Fruit fly (Drosophila melanogaster) whole organism, embryonic: ENCODE data around the gene SamDC.

Source experiments
- Abd-B ChIP-seq: fragments of 200-800 bp; sonication (Bioruptor generic); optimal IDR thresholded peaks from 2 replicates; lab custom pipeline; 2018; ENCODE audit warnings: missing biosample characterization, mild to moderate bottlenecking, missing genetic modification characterization, moderate library complexity
- Adf1 ChIP-seq: fragments of 200-800 bp; sonication (Bioruptor generic); IDR thresholded peaks from 2 replicates; pipeline ENCODE4 v1.3.6; 2022; ENCODE audit warnings: missing biosample characterization, missing genetic modification characterization
- BtbVII ChIP-seq: fragments of 200-800 bp; sonication (Bioruptor generic); optimal IDR thresholded peaks from 3 replicates; lab custom pipeline; 2017; ENCODE audit warnings: missing biosample characterization, mild to moderate bottlenecking, missing genetic modification characterization
- CG10959 ChIP-seq: fragments of 200-800 bp; sonication (Bioruptor generic); IDR thresholded peaks from 2 replicates; pipeline ENCODE4 v1.3.6; 2022; ENCODE audit warnings: missing biosample characterization, missing genetic modification characterization
- CG13123 ChIP-seq: fragments of 200-800 bp; sonication (Bioruptor generic); optimal IDR thresholded peaks from 2 replicates; lab custom pipeline; 2016; ENCODE audit warnings: missing biosample characterization, missing genetic modification characterization
- CG13624 ChIP-seq: fragments of 200-800 bp; sonication (Bioruptor generic); optimal IDR thresholded peaks from 2 replicates; lab custom pipeline; 2016; ENCODE audit warnings: missing biosample characterization, missing genetic modification characterization
- CG17328 ChIP-seq: fragments of 200-800 bp; sonication (Bioruptor generic); IDR thresholded peaks from 2 replicates; pipeline ENCODE4 v1.3.6; 2022; ENCODE audit warnings: missing biosample characterization, missing genetic modification characterization
- CG17361 ChIP-seq: fragments of 200-800 bp; sonication (Bioruptor generic); IDR thresholded peaks from 3 replicates; pipeline ENCODE4 v1.3.6; 2022; ENCODE audit warnings: missing biosample characterization, missing genetic modification characterization
- CG17385 ChIP-seq: fragments of 200-800 bp; sonication (Bioruptor generic); optimal IDR thresholded peaks from 3 replicates; lab custom pipeline; 2018; ENCODE audit warnings: missing biosample characterization, mild to moderate bottlenecking, missing genetic modification characterization
- CG18599 ChIP-seq: fragments of 200-800 bp; sonication (Bioruptor generic); optimal IDR thresholded peaks from 3 replicates; lab custom pipeline; 2017; ENCODE audit warnings: missing biosample characterization, missing genetic modification characterization, mild to moderate bottlenecking, moderate library complexity, missing genetic modification reagents
- CG2712 ChIP-seq: fragments of 200-800 bp; optimal IDR thresholded peaks from 3 replicates; lab custom pipeline; 2019; ENCODE audit warnings: missing biosample characterization, mild to moderate bottlenecking, missing genetic modification characterization, moderate library complexity
- CG3995 ChIP-seq: fragments of 200-800 bp; sonication (Bioruptor generic); optimal IDR thresholded peaks from 3 replicates; lab custom pipeline; 2016; ENCODE audit warnings: missing biosample characterization, missing genetic modification characterization
- CG7357 ChIP-seq: fragments of 200-800 bp; sonication (Bioruptor generic); IDR thresholded peaks from 3 replicates; pipeline ENCODE4 v1.3.6; 2022; ENCODE audit warnings: missing biosample characterization, missing genetic modification characterization
- CG7928 ChIP-seq: fragments of 200-800 bp; sonication (Bioruptor generic); optimal IDR thresholded peaks from 2 replicates; lab custom pipeline; 2017; ENCODE audit warnings: missing biosample characterization, mild to moderate bottlenecking, missing genetic modification characterization
- CG8290 ChIP-seq, 3 experiments: fragments of 200-800 bp; sonication (Bioruptor generic); optimal IDR thresholded peaks; 2 replicates each; lab custom pipeline; 2016 to 2019; ENCODE audit warnings: missing biosample characterization in 3 of 3, missing genetic modification characterization in 3 of 3, mild to moderate bottlenecking in 2 of 3, moderate library complexity in 1 of 3
- CoRest ChIP-seq: fragments of 200-800 bp; sonication (Bioruptor generic); optimal IDR thresholded peaks from 3 replicates; lab custom pipeline; 2018; ENCODE audit warnings: missing biosample characterization, mild to moderate bottlenecking, missing genetic modification characterization, moderate library complexity
- Dbx ChIP-seq: fragments of 200-800 bp; sonication (Bioruptor generic); IDR thresholded peaks from 3 replicates; pipeline ENCODE4 v1.3.6; 2022; ENCODE audit warnings: missing biosample characterization, missing genetic modification characterization
- Fer3 ChIP-seq: fragments of 200-800 bp; sonication (Bioruptor generic); optimal IDR thresholded peaks from 2 replicates; lab custom pipeline; 2018; ENCODE audit warnings: missing biosample characterization, mild to moderate bottlenecking, missing genetic modification characterization, moderate library complexity
- HHEX ChIP-seq: fragments of 200-800 bp; sonication (Bioruptor generic); optimal IDR thresholded peaks from 3 replicates; lab custom pipeline; 2017; ENCODE audit warnings: missing biosample characterization, mild to moderate bottlenecking, missing genetic modification characterization, missing genetic modification reagents
- Hr39 ChIP-seq: fragments of >200 bp; optimal IDR thresholded peaks from 2 replicates; lab custom pipeline; 2017
- Hr51 ChIP-seq, 2 experiments: fragments of 200-800 bp; sonication (Bioruptor generic); optimal IDR thresholded peaks; 2 replicates in 1 of 2; 3 replicates in 1 of 2; lab custom pipeline; 2016 to 2018; ENCODE audit warnings: missing biosample characterization in 2 of 2, missing genetic modification characterization in 2 of 2, mild to moderate bottlenecking in 1 of 2, moderate library complexity in 1 of 2
- MESR4 ChIP-seq: fragments of 200-800 bp; sonication (Bioruptor generic); optimal IDR thresholded peaks from 2 replicates; lab custom pipeline; 2018; ENCODE audit warnings: missing biosample characterization, mild to moderate bottlenecking, missing genetic modification characterization, moderate library complexity
- Max ChIP-seq: fragments of 200-800 bp; sonication (Bioruptor generic); optimal IDR thresholded peaks from 2 replicates; lab custom pipeline; 2016; ENCODE audit warnings: missing biosample characterization, mild to moderate bottlenecking, missing genetic modification characterization
- Mes4 ChIP-seq: fragments of 200-800 bp; sonication (Bioruptor generic); optimal IDR thresholded peaks from 2 replicates; lab custom pipeline; 2016; ENCODE audit warnings: missing biosample characterization, missing genetic modification characterization
- Nf-YA ChIP-seq: fragments of 200-800 bp; sonication (Bioruptor generic); IDR thresholded peaks from 2 replicates; pipeline ENCODE4 v1.3.6; 2022; ENCODE audit warnings: missing biosample characterization, missing genetic modification characterization
- Sox102F ChIP-seq: fragments of 200-800 bp; sonication (Bioruptor generic); optimal IDR thresholded peaks from 2 replicates; lab custom pipeline; 2018; ENCODE audit warnings: missing biosample characterization, mild to moderate bottlenecking, missing genetic modification characterization, moderate library complexity
- Taf1 ChIP-seq: fragments of 200-800 bp; sonication (Bioruptor generic); IDR thresholded peaks from 2 replicates; pipeline ENCODE4 v1.3.6; 2022; ENCODE audit warnings: missing biosample characterization, missing genetic modification characterization
- bigmax ChIP-seq: fragments of 200-800 bp; sonication (Bioruptor generic); optimal IDR thresholded peaks from 2 replicates; lab custom pipeline; 2018; ENCODE audit warnings: missing biosample characterization, mild to moderate bottlenecking, missing genetic modification characterization
- chinmo ChIP-seq: fragments of 200-800 bp; sonication (Bioruptor generic); IDR thresholded peaks from 4 replicates; pipeline ENCODE4 v1.3.6; 2022; ENCODE audit warnings: missing biosample characterization, missing genetic modification characterization; ENCODE audit not compliant: partially characterized antibody
- croc ChIP-seq: fragments of 200-800 bp; sonication (Bioruptor generic); conservative IDR thresholded peaks from 3 replicates; pipeline ENCODE4 v1.3.6; 2022; ENCODE audit warnings: missing biosample characterization, missing genetic modification characterization
- emc ChIP-seq: fragments of 200-800 bp; sonication (Bioruptor generic); optimal IDR thresholded peaks from 2 replicates; lab custom pipeline; 2016; ENCODE audit warnings: missing biosample characterization, missing genetic modification characterization
- exex ChIP-seq: fragments of 200-800 bp; sonication (Bioruptor generic); optimal IDR thresholded peaks from 4 replicates; lab custom pipeline; 2018; ENCODE audit warnings: missing biosample characterization, mild to moderate bottlenecking, missing genetic modification characterization, moderate library complexity
- fd3F ChIP-seq: fragments of 200-800 bp; sonication (Bioruptor generic); optimal IDR thresholded peaks from 2 replicates; lab custom pipeline; 2018; ENCODE audit warnings: missing biosample characterization, mild to moderate bottlenecking, missing genetic modification characterization, moderate library complexity
- gt ChIP-seq: fragments of 200-800 bp; sonication (Bioruptor generic); IDR thresholded peaks from 2 replicates; pipeline ENCODE4 v1.3.6; 2022; ENCODE audit warnings: missing biosample characterization, missing genetic modification characterization
- ham ChIP-seq: fragments of 200-800 bp; sonication (Bioruptor generic); IDR thresholded peaks from 2 replicates; pipeline ENCODE4 v1.3.6; 2022; ENCODE audit warnings: missing biosample characterization, missing genetic modification characterization
- hb ChIP-seq: fragments of 200-800 bp; sonication (Bioruptor generic); IDR thresholded peaks from 3 replicates; pipeline ENCODE4 v1.3.6; 2022; ENCODE audit warnings: missing biosample characterization, missing genetic modification characterization; ENCODE audit not compliant: partially characterized antibody
- klu ChIP-seq: fragments of 200-800 bp; sonication (Bioruptor generic); IDR thresholded peaks from 2 replicates; pipeline ENCODE4 v1.3.6; 2022; ENCODE audit warnings: missing biosample characterization, missing genetic modification characterization
- nom ChIP-seq: fragments of 200-800 bp; sonication (Bioruptor generic); optimal IDR thresholded peaks from 2 replicates; lab custom pipeline; 2017; ENCODE audit warnings: missing biosample characterization, missing genetic modification characterization, mild to moderate bottlenecking, moderate library complexity, missing genetic modification reagents
- pan ChIP-seq, 4 experiments: fragments of >200 bp in 3 of 4; fragments of 200-800 bp in 1 of 4; sonication (Bioruptor generic) in 1 of 4; optimal IDR thresholded peaks in 3 of 4; IDR thresholded peaks in 1 of 4; 2 replicates each; pipeline versions ENCODE4 v1.3.6 to Lab custom; 2017 to 2022; ENCODE audit warnings: missing biosample characterization in 2 of 4, missing genetic modification characterization in 2 of 4, mixed read lengths in 1 of 4
- pb ChIP-seq: fragments of 200-800 bp; sonication (Bioruptor generic); optimal IDR thresholded peaks from 3 replicates; lab custom pipeline; 2016; ENCODE audit warnings: missing biosample characterization, missing genetic modification characterization
- pfk ChIP-seq: fragments of 200-800 bp; sonication (Bioruptor generic); optimal IDR thresholded peaks from 2 replicates; lab custom pipeline; 2018; ENCODE audit warnings: missing biosample characterization, mild to moderate bottlenecking, missing genetic modification characterization, moderate library complexity
- schlank ChIP-seq: fragments of 200-800 bp; sonication (Bioruptor generic); optimal IDR thresholded peaks from 2 replicates; lab custom pipeline; 2018; ENCODE audit warnings: missing biosample characterization, mild to moderate bottlenecking, missing genetic modification characterization
- shn ChIP-seq: fragments of 200-800 bp; sonication (Bioruptor generic); optimal IDR thresholded peaks from 3 replicates; lab custom pipeline; 2016; ENCODE audit warnings: missing biosample characterization, missing genetic modification characterization
- sima ChIP-seq: fragments of 200-800 bp; sonication (Bioruptor generic); optimal IDR thresholded peaks from 2 replicates; lab custom pipeline; 2016; ENCODE audit warnings: missing biosample characterization, missing genetic modification characterization
- tgo ChIP-seq: fragments of 200-800 bp; sonication (Bioruptor generic); IDR thresholded peaks from 3 replicates; pipeline ENCODE4 v1.3.6; 2022; ENCODE audit warnings: missing biosample characterization, missing genetic modification characterization
- toy ChIP-seq: fragments of 200-800 bp; sonication (Bioruptor generic); IDR thresholded peaks from 2 replicates; pipeline ENCODE4 v1.3.6; 2022; ENCODE audit warnings: missing biosample characterization, missing genetic modification characterization
- ttk ChIP-seq: fragments of 200-800 bp; sonication (Bioruptor generic); IDR thresholded peaks from 2 replicates; pipeline ENCODE4 v2.1.2; 2022; ENCODE audit warnings: missing biosample characterization, missing genetic modification characterization
- twi ChIP-seq: fragments of 200-800 bp; optimal IDR thresholded peaks from 2 replicates; lab custom pipeline; 2019; ENCODE audit warnings: missing biosample characterization, mild to moderate bottlenecking, missing genetic modification characterization, moderate library complexity
- zf30C ChIP-seq: fragments of 200-800 bp; sonication (Bioruptor generic); optimal IDR thresholded peaks from 3 replicates; lab custom pipeline; 2018; ENCODE audit warnings: missing biosample characterization, mild to moderate bottlenecking, missing genetic modification characterization

Gene SamDC

dm6 chr2L:10314327-10315210 is 24.7 kb upstream of the SamDC start, which contains the start of the genes Usp14 and CG4972 (continued):
- TF ChIP-seq CG7928 (GFP tag; lab: Kevin White, UChicago) (no peak), HHEX (GFP tag; lab: Kevin White, UChicago) (no peak), Mes4 (GFP tag; lab: Kevin White, UChicago) (no peak), croc (no peak), Hr51 (GFP tag; optimal IDR thresholded peaks at IDR 0.05; lab: Kevin White, UChicago) (no peak), CG17361 (GFP tag; lab: Robert Waterston, UW) (peak; percentile 77; the same call in 2 of the 3 replicates), emc (GFP tag; lab: Kevin White, UChicago) (no peak), sima (GFP tag; lab: Kevin White, UChicago) (no peak), fd3F (GFP tag; lab: Kevin White, UChicago) (no peak), ham (no peak), chinmo (no peak), CG17385 (GFP tag; lab: Kevin White, UChicago) (no peak), shn (no peak), Max (peak; percentile 24), nom (GFP tag; lab: Kevin White, UChicago) (no peak), pfk (GFP tag; lab: Kevin White, UChicago) (peak; percentile 92), pb (no peak), Nf-YA (no peak), Hr39 (lab: Kevin White, UChicago) (no peak), toy (GFP tag; lab: Robert Waterston, UW) (no peak), BtbVII (GFP tag; lab: Kevin White, UChicago) (no peak), hb (GFP tag; lab: Robert Waterston, UW) (no peak), CG7357 (no peak), pan (optimal IDR thresholded peaks at IDR 0.05; lab: Kevin White, UChicago) (no peak), pan (GFP tag; optimal IDR thresholded peaks at IDR 0.05 in 1 of 2, IDR thresholded peaks at IDR 0.05 in 1 of 2) (no peak), CoRest (tag; lab: Kevin White, UChicago) (peak; percentile 55), zf30C (no peak), Fer3 (tag; lab: Kevin White, UChicago) (no peak), schlank (no peak), CG8290 (GFP tag; optimal IDR thresholded peaks at IDR 0.05; lab: Kevin White, UChicago) (peak; percentile 6), CG8290 (tag; optimal IDR thresholded peaks at IDR 0.05; lab: Kevin White, UChicago) (no peak), ttk (no peak), CG2712 (tag; lab: Kevin White, UChicago) (peak; percentile 33), CG13123 (GFP tag; lab: Kevin White, UChicago) (no peak), CG13624 (no peak), exex (tag; lab: Kevin White, UChicago) (no peak), Sox102F (no peak), klu (GFP tag; lab: Robert Waterston, UW) (no peak), Adf1 (GFP tag; lab: Robert Waterston, UW) (no peak), tgo (GFP tag; lab: Robert Waterston, UW) (no peak), gt (GFP tag; lab: Robert Waterston, UW) (no peak), Dbx (GFP tag; lab: Robert Waterston, UW) (no peak), bigmax (GFP tag; lab: Kevin White, UChicago) (peak; percentile 90), CG3995 (GFP tag; lab: Kevin White, UChicago) (peak; percentile 77), Taf1 (GFP tag; lab: Robert Waterston, UW) (no peak), CG10959 (GFP tag; lab: Robert Waterston, UW) (no peak), Abd-B (GFP tag; lab: Kevin White, UChicago) (no peak), MESR4 (GFP tag; lab: Kevin White, UChicago) (peak; percentile 75), CG17328 (GFP tag; lab: Robert Waterston, UW) (no peak), CG18599 (no peak), twi (peak; percentile 3)
